Worm (Caenorhabditis elegans) whole organism, L1 larva: ENCODE results near the gene T03E6.8.

Source experiments
- blmp-1 ChIP-seq: fragments of 150-350 bp; optimal IDR thresholded peaks from 2 replicates; lab custom pipeline; 2014; ENCODE audit warnings: missing biosample characterization, missing genetic modification characterization
- ceh-8 ChIP-seq: fragments of 200-800 bp; sonication (Bioruptor generic); optimal IDR thresholded peaks from 2 replicates; lab custom pipeline; 2018; ENCODE audit warnings: mild to moderate bottlenecking, missing genetic modification characterization, moderate library complexity, missing compliant biosample characterization
- jun-1 ChIP-seq: fragments of 150-350 bp; optimal IDR thresholded peaks from 2 replicates; lab custom pipeline; 2014; ENCODE audit warnings: missing biosample characterization, missing genetic modification reagents, missing genetic modification characterization
- lir-3 ChIP-seq: sonication (generic microtip); optimal IDR thresholded peaks from 2 replicates; lab custom pipeline; 2016; ENCODE audit warnings: mild to moderate bottlenecking, missing genetic modification characterization, moderate library complexity, missing compliant biosample characterization; ENCODE audit not compliant: poor library complexity
- tbx-2 ChIP-seq: sonication (generic microtip); optimal IDR thresholded peaks from 2 replicates; lab custom pipeline; 2016; ENCODE audit warnings: missing genetic modification characterization, missing compliant biosample characterization
- unc-62 ChIP-seq: fragments of 150-350 bp; optimal IDR thresholded peaks from 2 replicates; lab custom pipeline; 2014; ENCODE audit warnings: missing biosample characterization, missing genetic modification reagents, missing genetic modification characterization

ce11 chrV:16645201-16645940 lies 42.4 kb upstream of the T03E6.8 start, which contains the start of gene W06G6.17:
- TF ChIP-seq tbx-2 (tag; lab: Kevin White, UChicago) (no peak), jun-1 (tag; lab: Kevin White, UChicago) (no peak), ceh-8 (GFP tag; lab: Kevin White, UChicago) (no peak), lir-3 (tag; lab: Kevin White, UChicago) (no peak), unc-62 (GFP tag; lab: Kevin White, UChicago) (no peak), blmp-1 (tag; lab: Kevin White, UChicago) (no peak)
